Worm (Caenorhabditis elegans): ENCODE measurements around the gene ZK616.3.

DNA sequence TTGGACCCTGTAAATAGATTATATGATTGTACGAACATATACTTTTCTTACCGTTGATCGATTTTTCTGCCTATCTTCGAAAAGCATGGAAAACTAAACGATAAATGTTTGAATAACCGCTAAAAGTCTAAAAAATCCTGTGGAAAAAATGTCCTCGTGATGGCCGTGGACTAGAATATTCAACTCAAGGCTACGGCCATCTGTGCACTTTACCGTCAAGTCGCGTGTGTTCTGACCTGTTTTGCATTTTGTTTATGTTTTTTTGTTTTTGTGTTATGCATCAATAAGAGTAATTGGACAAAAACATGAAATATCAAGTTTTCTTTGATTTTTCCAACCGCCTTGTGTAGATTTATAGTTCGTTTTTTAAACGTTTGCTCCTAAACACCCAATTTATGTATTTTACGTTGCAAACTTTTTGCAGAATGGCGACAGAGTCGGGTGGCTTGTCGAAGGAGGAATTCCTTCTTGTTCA lies 32.7 kb upstream of the ZK616.3 start, which contains the start of the genes hda-6 and F41H10.4:
- TF ChIP-seq sox-2 (GFP tag; IDR thresholded peaks at IDR 0.05), result no peak
- no peak for TF ChIP-seq ceh-24 (tag; optimal IDR thresholded peaks at IDR 0.05)
- no peak for TF ChIP-seq sox-4 (tag; optimal IDR thresholded peaks at IDR 0.05)
- no peak for TF ChIP-seq odd-2 (tag; optimal IDR thresholded peaks at IDR 0.05)
- TF ChIP-seq ama-1 (optimal IDR thresholded peaks at IDR 0.05), result no peak
- TF ChIP-seq pqm-1 (tag; optimal IDR thresholded peaks at IDR 0.05), result no peak
- no peak for TF ChIP-seq che-1 (tag; optimal IDR thresholded peaks at IDR 0.05)
- TF ChIP-seq nfya-1 (tag; optimal IDR thresholded peaks at IDR 0.05), result peak; percentile 33
- no peak for TF ChIP-seq ceh-9 (tag; optimal IDR thresholded peaks at IDR 0.05)
- peak; percentile 51 for TF ChIP-seq ets-4 (tag; optimal IDR thresholded peaks at IDR 0.05)
- TF ChIP-seq ceh-22 (tag; optimal IDR thresholded peaks at IDR 0.05), result no peak
- TF ChIP-seq unc-86 (tag; optimal IDR thresholded peaks at IDR 0.05), result no peak
